Worm (Caenorhabditis elegans) whole organism, L1 larva: ENCODE measurements around the gene hmg-11.

Experiments
- elt-2 ChIP-seq: sonication (generic microtip); optimal IDR thresholded peaks from 2 replicates; lab custom pipeline; 2016; ENCODE audit warnings: missing genetic modification characterization, mild to moderate bottlenecking, inconsistent platforms, missing compliant biosample characterization, missing genetic modification reagents
- lin-35 ChIP-seq, 2 experiments: fragments of 150-350 bp; optimal IDR thresholded peaks; 2 replicates each; lab custom pipeline; 2014; ENCODE audit warnings: missing biosample characterization in 2 of 2, missing genetic modification characterization in 2 of 2, missing genetic modification reagents in 2 of 2
- unc-98 ChIP-seq: fragments of 200-800 bp; sonication (Bioruptor generic); IDR thresholded peaks from 2 replicates; pipeline ENCODE4 v1.3.6; 2022; ENCODE audit warnings: missing genetic modification characterization, missing compliant biosample characterization

hmg-11 gene

DNA sequence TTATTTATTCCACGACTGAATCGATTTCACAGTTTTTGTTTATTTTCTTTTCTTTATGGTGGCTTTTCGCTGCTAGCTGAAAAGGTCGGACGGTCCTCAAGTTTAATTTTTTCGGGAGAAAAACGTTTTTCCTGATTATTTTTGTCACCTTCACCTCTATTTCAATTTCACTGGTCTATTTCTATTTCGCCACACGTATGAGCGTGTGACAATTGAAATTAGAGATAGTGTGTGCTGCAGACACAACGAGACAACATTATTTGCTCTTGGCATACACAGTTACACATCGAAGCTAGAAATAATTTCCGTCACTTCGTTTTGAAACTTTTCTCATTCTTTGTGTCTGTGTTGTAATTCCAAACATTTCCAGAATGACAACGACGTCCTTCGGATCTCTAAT is 42.8 kb downstream of the hmg-11 start, which contains the start of gene F41C3.8:
F41C3.8 (plus strand) TSS at position 371 of the 400 bp plus-strand sequence.
- TF ChIP-seq unc-98 (GFP tag; lab: Robert Waterston, UW), result no peak
- TF ChIP-seq lin-35 (GFP tag; optimal IDR thresholded peaks at IDR 0.05; lab: Kevin White, UChicago), result peak in 1 of 2 experiments; percentile 21
- TF ChIP-seq elt-2 (tag; lab: Kevin White, UChicago), result peak; percentile 33
- TF ChIP-seq, all 84 proteins: peak for 2
